Worm (Caenorhabditis elegans): Measurements from ENCODE around the gene clec-231.

The clec-231 gene

DNA sequence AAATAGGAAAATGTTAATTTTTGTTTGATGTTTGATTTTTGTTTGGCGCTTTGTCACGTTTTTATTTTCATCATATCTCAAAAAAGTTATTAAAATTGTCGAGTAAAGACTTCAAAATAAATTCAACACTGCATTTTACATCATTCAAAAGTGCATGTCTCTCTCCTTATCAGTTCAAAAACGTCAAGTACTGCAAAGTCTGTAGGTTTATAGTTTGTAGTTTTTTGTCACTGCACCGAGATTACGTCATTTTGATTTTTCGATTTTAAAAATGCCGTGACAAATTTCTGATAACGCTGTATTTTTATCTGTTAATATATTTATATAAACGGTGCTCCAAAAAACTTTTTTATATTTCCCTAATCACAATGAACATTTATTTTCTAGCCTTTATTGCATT is 4.1 kb upstream of the clec-231 start, which contains the start of gene C29F3.7 (continued):
- TF ChIP-seq nhr-111 (GFP tag; optimal IDR thresholded peaks at IDR 0.05) = no peak
- no peak for TF ChIP-seq zag-1 (tag; optimal IDR thresholded peaks at IDR 0.05)
- peak; percentile 90 for TF ChIP-seq nhr-6 (tag; optimal IDR thresholded peaks at IDR 0.05)
- no peak for TF ChIP-seq nhr-25 (tag; optimal IDR thresholded peaks at IDR 0.05; ENCODE audit: borderline replicate concordance, insufficient read depth)
- TF ChIP-seq mdt-29 (GFP tag; IDR thresholded peaks at IDR 0.05) = no peak
- no peak for TF ChIP-seq daf-16 (GFP tag; optimal IDR thresholded peaks at IDR 0.05)
- TF ChIP-seq daf-16 (tag; optimal IDR thresholded peaks at IDR 0.05) = peak; percentile 96
- no peak for TF ChIP-seq mes-2 (tag; optimal IDR thresholded peaks at IDR 0.05; ENCODE audit: poor library complexity, severe bottlenecking)
- TF ChIP-seq madf-5 (GFP tag; IDR thresholded peaks at IDR 0.05) = no peak
- no peak for TF ChIP-seq sdz-12 (GFP tag; optimal IDR thresholded peaks at IDR 0.05)
- TF ChIP-seq T20F7.1 (GFP tag; optimal IDR thresholded peaks at IDR 0.05) = peak; percentile 68
- TF ChIP-seq dmd-9 (GFP tag; IDR thresholded peaks at IDR 0.05) = no peak
- no peak for TF ChIP-seq hmg-1.1 (GFP tag; IDR thresholded peaks at IDR 0.05)
- no peak for TF ChIP-seq ceh-62 (tag; optimal IDR thresholded peaks at IDR 0.05)
- TF ChIP-seq lir-3 (tag; optimal IDR thresholded peaks at IDR 0.05) = no peak
- TF ChIP-seq set-16 (GFP tag; IDR thresholded peaks at IDR 0.05) = no peak
- TF ChIP-seq tra-1 (GFP tag; IDR thresholded peaks at IDR 0.05) = no peak
- no peak for TF ChIP-seq ceh-28 (tag; optimal IDR thresholded peaks at IDR 0.05)
- TF ChIP-seq R02D3.7 (tag; optimal IDR thresholded peaks at IDR 0.05) = no peak
- TF ChIP-seq snpc-1.2 (GFP tag; IDR thresholded peaks at IDR 0.05) = no peak
- no peak for TF ChIP-seq lsy-2 (tag; optimal IDR thresholded peaks at IDR 0.05)
- no peak for TF ChIP-seq aha-1 (tag)
- TF ChIP-seq nhr-237 (tag; optimal IDR thresholded peaks at IDR 0.05) = no peak
- TF ChIP-seq unc-130 (GFP tag; optimal IDR thresholded peaks at IDR 0.05) = no peak
- no peak for TF ChIP-seq ztf-11 (tag; optimal IDR thresholded peaks at IDR 0.05)
- TF ChIP-seq mxl-2 (GFP tag; conservative IDR thresholded peaks at IDR 0.05) = no peak
- no peak for TF ChIP-seq nhr-41 (GFP tag; IDR thresholded peaks at IDR 0.05)
- no peak for TF ChIP-seq Y5F2A.4 (GFP tag; optimal IDR thresholded peaks at IDR 0.05)
- TF ChIP-seq ama-1 (optimal IDR thresholded peaks at IDR 0.05) = no peak
- TF ChIP-seq zip-11 (GFP tag; IDR thresholded peaks at IDR 0.05) = no peak
- TF ChIP-seq madf-9 (GFP tag; conservative IDR thresholded peaks at IDR 0.05) = no peak
- no peak for TF ChIP-seq dpl-1 (GFP tag; optimal IDR thresholded peaks at IDR 0.05)
- no peak for TF ChIP-seq nhr-76 (tag; optimal IDR thresholded peaks at IDR 0.05)
- no peak for TF ChIP-seq dmd-8 (GFP tag; IDR thresholded peaks at IDR 0.05)
- peak in 1 of 2 experiments; percentile 77 for TF ChIP-seq mdl-1 (tag; optimal IDR thresholded peaks at IDR 0.05)
- TF ChIP-seq fos-1 (tag; optimal IDR thresholded peaks at IDR 0.05) = no peak
- TF ChIP-seq F37D6.2 (tag; optimal IDR thresholded peaks at IDR 0.05) = no peak
- no peak for TF ChIP-seq ZK546.5 (tag; optimal IDR thresholded peaks at IDR 0.05)
- TF ChIP-seq dve-1 (tag; optimal IDR thresholded peaks at IDR 0.05; ENCODE audit: insufficient read depth) = peak; percentile 95
- TF ChIP-seq hlh-30 (tag; optimal IDR thresholded peaks at IDR 0.05; ENCODE audit: insufficient read depth) = no peak
- no peak for TF ChIP-seq ctbp-1 (GFP tag; IDR thresholded peaks at IDR 0.05)
- TF ChIP-seq arid-1 (GFP tag; conservative IDR thresholded peaks at IDR 0.05) = no peak
- no peak for TF ChIP-seq skn-1 (tag; optimal IDR thresholded peaks at IDR 0.05)
- TF ChIP-seq D1046.2 (GFP tag; IDR thresholded peaks at IDR 0.05) = no peak
- no peak for TF ChIP-seq nhr-42 (GFP tag; IDR thresholded peaks at IDR 0.05)
- no peak for TF ChIP-seq daf-8 (GFP tag; IDR thresholded peaks at IDR 0.05)
- no peak for TF ChIP-seq nhr-11 (tag; optimal IDR thresholded peaks at IDR 0.05)
- TF ChIP-seq duxl-1 (tag; optimal IDR thresholded peaks at IDR 0.05; ENCODE audit: poor library complexity) = no peak
- TF ChIP-seq zfp-2 (tag; optimal IDR thresholded peaks at IDR 0.05) = no peak
- TF ChIP-seq dmd-6 (GFP tag; IDR thresholded peaks at IDR 0.05) = peak; percentile 99
- TF ChIP-seq Y105C5A.15 (GFP tag; IDR thresholded peaks at IDR 0.05) = no peak
- no peak for TF ChIP-seq lim-7 (GFP tag; IDR thresholded peaks at IDR 0.05)
- TF ChIP-seq rbr-2 (tag; optimal IDR thresholded peaks at IDR 0.05) = no peak

Measured in whole organism, L4 larva.